Worm (Caenorhabditis elegans): ENCODE measurements around the gene del-8.

del-8 gene

ce11 chrX:9602625-9603024, 13.4 kb downstream of the del-8 start (continued):
- TF ChIP-seq gei-8 (GFP tag; optimal IDR thresholded peaks at IDR 0.05): no peak
- no peak for TF ChIP-seq egl-27 (tag; optimal IDR thresholded peaks at IDR 0.05)
- peak; percentile 58 for TF ChIP-seq nhr-28 (tag; optimal IDR thresholded peaks at IDR 0.05)
- no peak for TF ChIP-seq madf-9 (GFP tag; conservative IDR thresholded peaks at IDR 0.05)

ce11 chrX:9603180-9603579, 14.0 kb downstream of the del-8 start:
- TF ChIP-seq unc-62 (GFP tag; optimal IDR thresholded peaks at IDR 0.05 in 1 of 2) (peak in 1 of 2 experiments; percentile 96), unc-62 (tag; optimal IDR thresholded peaks at IDR 0.05) (no peak), nhr-77 (tag; optimal IDR thresholded peaks at IDR 0.05) (no peak)

ce11 chrX:9608127-9608526, 18.9 kb downstream of the del-8 start:
- TF ChIP-seq nhr-11 (tag; optimal IDR thresholded peaks at IDR 0.05) (peak; percentile 29), tra-1 (GFP tag; IDR thresholded peaks at IDR 0.05) (0 out of 2 replicates have a peak, but pooled peaks have one; percentile 8), pqm-1 (tag; optimal IDR thresholded peaks at IDR 0.05) (no peak), daf-16 (GFP tag; optimal IDR thresholded peaks at IDR 0.05) (peak in 1 of 2 experiments; percentile 7), daf-16 (tag; optimal IDR thresholded peaks at IDR 0.05) (no peak), php-3 (GFP tag; IDR thresholded peaks at IDR 0.05) (no peak), aha-1 (tag) (peak; percentile 38), zag-1 (tag; optimal IDR thresholded peaks at IDR 0.05) (no peak), set-16 (GFP tag; IDR thresholded peaks at IDR 0.05) (no peak), snpc-1.2 (GFP tag; IDR thresholded peaks at IDR 0.05) (no peak), Y5F2A.4 (GFP tag; optimal IDR thresholded peaks at IDR 0.05) (no peak), skn-1 (tag; optimal IDR thresholded peaks at IDR 0.05) (no peak), lir-3 (tag; optimal IDR thresholded peaks at IDR 0.05) (no peak), spr-1 (tag; optimal IDR thresholded peaks at IDR 0.05) (no peak), nhr-28 (tag; optimal IDR thresholded peaks at IDR 0.05) (peak; percentile 32)

- TF ChIP-seq mdt-29 (GFP tag; IDR thresholded peaks at IDR 0.05) (no peak), Y48G9A.11 (GFP tag; IDR thresholded peaks at IDR 0.05) (no peak), madf-5 (GFP tag; IDR thresholded peaks at IDR 0.05) (no peak), lin-1 (GFP tag; IDR thresholded peaks at IDR 0.05) (no peak), daf-16 (GFP tag; optimal IDR thresholded peaks at IDR 0.05) (no peak), daf-16 (tag; optimal IDR thresholded peaks at IDR 0.05) (no peak), fkh-10 (GFP tag; optimal IDR thresholded peaks at IDR 0.05) (peak; percentile 80), ceh-32 (tag; optimal IDR thresholded peaks at IDR 0.05; ENCODE audit: poor library complexity) (no peak)
These were observed 20.9 kb downstream of the del-8 start, which contains the start of gene C11E4.6 for ce11 chrX:9610040-9610613. TSS of gene C11E4.6 (plus strand) at chrX:9610563.

- TF ChIP-seq daf-16 (GFP tag; optimal IDR thresholded peaks at IDR 0.05) (no peak), daf-16 (tag; optimal IDR thresholded peaks at IDR 0.05) (no peak), dmd-8 (GFP tag; IDR thresholded peaks at IDR 0.05) (no peak), nhr-48 (tag; optimal IDR thresholded peaks at IDR 0.05) (no peak), spr-3 (GFP tag; optimal IDR thresholded peaks at IDR 0.05) (no peak), lin-1 (GFP tag; IDR thresholded peaks at IDR 0.05) (no peak), zag-1 (tag; optimal IDR thresholded peaks at IDR 0.05) (no peak), T26A8.4 (GFP tag; IDR thresholded peaks at IDR 0.05) (no peak), nhr-102 (tag; optimal IDR thresholded peaks at IDR 0.05) (no peak), nhr-237 (tag; optimal IDR thresholded peaks at IDR 0.05) (no peak), daf-19 (GFP tag; conservative IDR thresholded peaks at IDR 0.05) (no peak), tra-1 (GFP tag; IDR thresholded peaks at IDR 0.05) (peak; percentile 59; the same call in 1 of the 2 replicates), ztf-11 (tag; optimal IDR thresholded peaks at IDR 0.05) (no peak), dmd-6 (GFP tag; IDR thresholded peaks at IDR 0.05) (peak; percentile 26; the same call in 1 of the 2 replicates), Y48G9A.11 (GFP tag; IDR thresholded peaks at IDR 0.05) (no peak), mxl-3 (GFP tag; optimal IDR thresholded peaks at IDR 0.05) (no peak), aha-1 (tag) (peak; percentile 29), hif-1 (tag; optimal IDR thresholded peaks at IDR 0.05) (no peak), gei-8 (GFP tag; optimal IDR thresholded peaks at IDR 0.05) (no peak), lin-13 (GFP tag; optimal IDR thresholded peaks at IDR 0.05) (no peak), ctbp-1 (GFP tag; IDR thresholded peaks at IDR 0.05) (no peak)
These were observed 27.7 kb downstream of the del-8 start, which contains the start of gene C11E4.7 for ce11 chrX:9616919-9617318. TSS of gene C11E4.7 (plus strand) at chrX:9617219.

All from whole organism, L4 larva.